Worm (Caenorhabditis elegans) whole organism, L4/young adult: ENCODE data around the gene C46C11.4.

ENCODE experiments used
- W03F9.2 ChIP-seq: fragments of 150-350 bp; optimal IDR thresholded peaks from 2 replicates; lab custom pipeline; 2014; ENCODE audit warnings: missing biosample characterization, missing genetic modification characterization
- dao-5 ChIP-seq: sonication (generic microtip); optimal IDR thresholded peaks from 2 replicates; lab custom pipeline; 2016; ENCODE audit warnings: missing genotype, missing genetic modification characterization, moderate library complexity, missing compliant biosample characterization

DNA sequence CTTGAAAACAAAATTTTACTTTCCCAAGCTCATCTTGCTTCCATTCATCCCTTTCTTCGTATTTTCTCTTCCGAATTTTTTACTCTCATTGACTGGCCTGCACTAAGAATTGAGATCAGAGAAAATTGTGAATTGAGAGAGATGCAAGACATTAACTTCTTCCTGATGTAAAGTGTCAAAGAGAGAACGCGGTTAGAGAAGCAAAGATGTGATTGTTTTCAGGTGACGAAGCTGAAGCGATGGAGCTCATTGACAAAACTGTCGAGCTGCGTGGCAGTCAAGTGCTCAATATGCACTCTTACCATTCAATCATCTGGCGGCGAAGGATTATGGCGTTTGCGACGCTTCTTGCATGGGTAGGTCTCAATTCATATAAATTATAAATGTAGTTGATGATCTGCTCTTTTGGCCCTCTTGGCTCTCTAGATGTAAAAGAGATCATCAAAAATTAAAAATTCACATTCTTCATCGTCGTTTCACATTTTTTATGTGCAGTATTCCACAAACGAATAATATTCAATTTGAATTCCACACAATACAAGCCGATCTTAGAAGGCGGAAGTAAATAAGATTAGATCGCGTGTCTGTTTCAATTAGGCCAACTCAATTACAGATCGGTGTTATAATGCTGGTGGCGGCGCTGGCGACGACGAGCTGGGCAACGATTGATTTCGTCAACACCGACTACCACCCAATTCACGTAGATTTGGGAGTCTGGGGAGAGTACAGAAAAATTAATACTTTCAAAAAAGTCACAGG lies 18.0 kb downstream of the C46C11.4 start:
- TF ChIP-seq dao-5 (tag; lab: Kevin White, UChicago) (no peak), W03F9.2 (tag; lab: Kevin White, UChicago) (no peak)
